Worm (Caenorhabditis elegans) whole organism, L1 larva: ENCODE data around the gene F26G1.5.

Source experiments
- aly-2 ChIP-seq: fragments of 150-350 bp; optimal IDR thresholded peaks from 2 replicates; lab custom pipeline; 2014; ENCODE audit warnings: missing biosample characterization, missing genetic modification characterization
- ama-1 ChIP-seq: fragments of 150-350 bp; optimal IDR thresholded peaks from 2 replicates; lab custom pipeline; 2014
- ceh-63 ChIP-seq: fragments of 200-800 bp; sonication (Bioruptor generic); optimal IDR thresholded peaks from 2 replicates; lab custom pipeline; 2018; ENCODE audit warnings: mild to moderate bottlenecking, missing genetic modification characterization, missing compliant biosample characterization
- dpl-1 ChIP-seq, 3 experiments: fragments of 150-350 bp in 2 of 3; sonication (generic microtip) in 1 of 3; optimal IDR thresholded peaks; 2 replicates each; lab custom pipeline; 2014 to 2017; ENCODE audit warnings: missing biosample characterization in 3 of 3, missing genetic modification characterization in 3 of 3, missing genetic modification reagents in 3 of 3
- nhr-20 ChIP-seq: sonication (generic microtip); optimal IDR thresholded peaks from 2 replicates; lab custom pipeline; 2016; ENCODE audit warnings: mild to moderate bottlenecking, missing genetic modification characterization, missing compliant biosample characterization
- nhr-237 ChIP-seq: fragments of 150-350 bp; optimal IDR thresholded peaks from 2 replicates; lab custom pipeline; 2014; ENCODE audit warnings: missing biosample characterization, missing genetic modification characterization
- nhr-76 ChIP-seq: sonication (generic microtip); optimal IDR thresholded peaks from 2 replicates; lab custom pipeline; 2017; ENCODE audit warnings: missing biosample characterization, missing genetic modification characterization
- tbx-2 ChIP-seq: sonication (generic microtip); optimal IDR thresholded peaks from 2 replicates; lab custom pipeline; 2016; ENCODE audit warnings: missing genetic modification characterization, missing compliant biosample characterization
- zag-1 ChIP-seq: fragments of 150-350 bp; optimal IDR thresholded peaks from 2 replicates; lab custom pipeline; 2014; ENCODE audit warnings: missing biosample characterization, missing genetic modification characterization

- no peak for TF ChIP-seq nhr-237 (tag; lab: Kevin White, UChicago)
- TF ChIP-seq ceh-63 (GFP tag; lab: Kevin White, UChicago), result no peak
- no peak for TF ChIP-seq dpl-1 (GFP tag; optimal IDR thresholded peaks at IDR 0.05; lab: Kevin White, UChicago)
- TF ChIP-seq nhr-20 (tag; lab: Kevin White, UChicago), result peak; percentile 18
- TF ChIP-seq nhr-76 (tag; lab: Kevin White, UChicago), result no peak
- TF ChIP-seq tbx-2, result no peak
- no peak for TF ChIP-seq ama-1
- no peak for TF ChIP-seq zag-1 (tag; lab: Kevin White, UChicago)
- TF ChIP-seq aly-2, result no peak
These were observed 21.6 kb downstream of the F26G1.5 start, which contains the start of gene F41C3.2 for ce11 chrII:4749581-4749980.
